Fruit fly (Drosophila melanogaster): ENCODE data around the gene CG34355.

The CG34355 gene

dm6 chr3R:23772808-23773207 lies 30.9 kb upstream of the CG34355 start, which contains the start of gene tst (continued):
- TF ChIP-seq CG18011 (GFP tag; optimal IDR thresholded peaks at IDR 0.05) (peak; percentile 42), Hr3 (GFP tag; optimal IDR thresholded peaks at IDR 0.05) (peak; percentile 95), CG1603 (tag; optimal IDR thresholded peaks at IDR 0.05) (no peak), Ssrp (tag; optimal IDR thresholded peaks at IDR 0.05) (peak; percentile 95), Mrtf (GFP tag; IDR thresholded peaks at IDR 0.05) (peak; percentile 95), gt (GFP tag; IDR thresholded peaks at IDR 0.05) (peak; percentile 89), ase (GFP tag; IDR thresholded peaks at IDR 0.05) (peak; percentile 96), yki (optimal IDR thresholded peaks at IDR 0.05) (no peak), amos (GFP tag; IDR thresholded peaks at IDR 0.05; ENCODE audit: partially characterized antibody) (no peak), Doc3 (GFP tag; IDR thresholded peaks at IDR 0.05; ENCODE audit: partially characterized antibody) (peak; percentile 28; the same call in 1 of the 3 replicates), gfzf (GFP tag; optimal IDR thresholded peaks at IDR 0.05) (peak; percentile 16), CG10366 (GFP tag; IDR thresholded peaks at IDR 0.05) (peak; percentile 96), gro (GFP tag; optimal IDR thresholded peaks at IDR 0.05) (no peak), pzg (GFP tag; optimal IDR thresholded peaks at IDR 0.05) (peak; percentile 21), lab (GFP tag; optimal IDR thresholded peaks at IDR 0.05) (peak; percentile 93), cas (GFP tag; IDR thresholded peaks at IDR 0.05) (peak; percentile 93), chif (GFP tag; optimal IDR thresholded peaks at IDR 0.05) (peak in 1 of 2 experiments; percentile 55), vvl (GFP tag; IDR thresholded peaks at IDR 0.05) (peak; percentile 99), wek (GFP tag; optimal IDR thresholded peaks at IDR 0.05) (no peak), chm (GFP tag; IDR thresholded peaks at IDR 0.05) (peak; percentile 74), Stat92E (GFP tag; optimal IDR thresholded peaks at IDR 0.05) (peak in 1 of 3 experiments; percentile 36), luna (GFP tag; optimal IDR thresholded peaks at IDR 0.05) (no peak), CG15073 (GFP tag; optimal IDR thresholded peaks at IDR 0.05) (peak; percentile 42), mld (GFP tag; IDR thresholded peaks at IDR 0.05; ENCODE audit: partially characterized antibody) (no peak), Fer3 (tag; optimal IDR thresholded peaks at IDR 0.05) (peak; percentile 92), Doc2 (GFP tag; IDR thresholded peaks at IDR 0.05) (peak; percentile 92), pb (GFP tag; optimal IDR thresholded peaks at IDR 0.05) (no peak), bigmax (GFP tag; optimal IDR thresholded peaks at IDR 0.05) (no peak), CG10565 (GFP tag; optimal IDR thresholded peaks at IDR 0.05) (peak; percentile 20), CG12769 (tag; optimal IDR thresholded peaks at IDR 0.05) (no peak), CG12155 (GFP tag; optimal IDR thresholded peaks at IDR 0.05) (peak; percentile 89), cwo (GFP tag; optimal IDR thresholded peaks at IDR 0.05) (peak; percentile 79), CG14014 (GFP tag; IDR thresholded peaks at IDR 0.05) (peak; percentile 96), mirr (GFP tag; optimal IDR thresholded peaks at IDR 0.05) (peak; percentile 21), CG14441 (GFP tag; IDR thresholded peaks at IDR 0.05) (peak; percentile 98), CG1832 (GFP tag; optimal IDR thresholded peaks at IDR 0.05) (no peak), Sry-β (GFP tag; optimal IDR thresholded peaks at IDR 0.05) (peak; percentile 59), CrebB (tag; optimal IDR thresholded peaks at IDR 0.05) (peak; percentile 68), CG4328 (GFP tag; optimal IDR thresholded peaks at IDR 0.05) (peak; percentile 41), ro (GFP tag; IDR thresholded peaks at IDR 0.05) (peak; percentile 94), lmd (GFP tag; IDR thresholded peaks at IDR 0.05) (peak; percentile 97), Dip3 (GFP tag; optimal IDR thresholded peaks at IDR 0.05) (peak; percentile 47), bab2 (GFP tag; optimal IDR thresholded peaks at IDR 0.05) (peak; percentile 35), Neu2 (GFP tag; optimal IDR thresholded peaks at IDR 0.05; ENCODE audit: borderline replicate concordance) (no peak), Meics (GFP tag; optimal IDR thresholded peaks at IDR 0.05) (peak; percentile 100), maf-S (GFP tag; optimal IDR thresholded peaks at IDR 0.05) (peak; percentile 16), CG17359 (tag; optimal IDR thresholded peaks at IDR 0.05) (peak; percentile 94), Med (GFP tag) (peak; percentile 91), CG6272 (GFP tag; IDR thresholded peaks at IDR 0.05) (peak; percentile 99), tgo (GFP tag; IDR thresholded peaks at IDR 0.05) (peak; percentile 98), CG7987 (GFP tag; optimal IDR thresholded peaks at IDR 0.05) (peak; percentile 75)

All from whole organism, embryonic.